Fruit fly (Drosophila melanogaster) whole organism, prepupa: ENCODE data around the gene CG9578.
"Not testable (repeated sequence)": the region's sequence is repeated elsewhere in the genome, so short reads cannot be mapped to it uniquely, and the experiment has no call there.

Source experiments
- CG6276 ChIP-seq: fragments of 200-800 bp; sonication (Bioruptor generic); optimal IDR thresholded peaks from 2 replicates; lab custom pipeline; 2017; ENCODE audit warnings: missing biosample characterization, mild to moderate bottlenecking, missing genetic modification characterization
- CG6854 ChIP-seq: fragments of 200-800 bp; sonication (Bioruptor generic); optimal IDR thresholded peaks from 2 replicates; lab custom pipeline; 2017; ENCODE audit warnings: missing biosample characterization, mild to moderate bottlenecking, missing genetic modification characterization
- Ets96B ChIP-seq: fragments of 200-800 bp; optimal IDR thresholded peaks from 2 replicates; lab custom pipeline; 2019; ENCODE audit warnings: missing biosample characterization, mild to moderate bottlenecking, missing genetic modification characterization, moderate library complexity
- net ChIP-seq: fragments of 200-800 bp; sonication (Bioruptor generic); optimal IDR thresholded peaks from 3 replicates; lab custom pipeline; 2016; ENCODE audit warnings: missing biosample characterization, missing genetic modification characterization

DNA sequence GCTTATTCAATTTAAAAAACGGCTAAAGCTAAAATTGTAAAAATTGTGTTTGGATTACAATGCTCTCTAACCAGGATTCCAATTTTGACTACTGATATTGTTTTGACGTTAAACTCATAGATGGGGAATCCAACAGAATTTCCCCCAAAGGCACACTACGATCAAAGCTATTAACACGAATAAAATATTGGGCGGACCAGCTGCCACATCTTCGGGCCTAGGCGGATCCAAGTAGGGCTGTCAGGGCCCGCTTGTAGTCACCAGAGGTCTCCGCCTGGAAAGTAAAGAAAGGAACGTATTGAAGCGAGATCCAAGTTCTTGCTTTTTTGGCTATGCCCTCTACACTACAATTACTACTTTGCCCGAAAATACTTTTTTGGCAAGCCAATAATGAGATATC is 8.5 kb downstream of the CG9578 start, which contains the start of gene Sdic1:
- TF ChIP-seq net (GFP tag; lab: Kevin White, UChicago); CG6276 (GFP tag; lab: Kevin White, UChicago); CG6854; Ets96B (tag; lab: Kevin White, UChicago): not testable (repeated sequence)
